Worm (Caenorhabditis elegans): Measurements from ENCODE around the gene sulp-8.

sulp-8 gene

DNA sequence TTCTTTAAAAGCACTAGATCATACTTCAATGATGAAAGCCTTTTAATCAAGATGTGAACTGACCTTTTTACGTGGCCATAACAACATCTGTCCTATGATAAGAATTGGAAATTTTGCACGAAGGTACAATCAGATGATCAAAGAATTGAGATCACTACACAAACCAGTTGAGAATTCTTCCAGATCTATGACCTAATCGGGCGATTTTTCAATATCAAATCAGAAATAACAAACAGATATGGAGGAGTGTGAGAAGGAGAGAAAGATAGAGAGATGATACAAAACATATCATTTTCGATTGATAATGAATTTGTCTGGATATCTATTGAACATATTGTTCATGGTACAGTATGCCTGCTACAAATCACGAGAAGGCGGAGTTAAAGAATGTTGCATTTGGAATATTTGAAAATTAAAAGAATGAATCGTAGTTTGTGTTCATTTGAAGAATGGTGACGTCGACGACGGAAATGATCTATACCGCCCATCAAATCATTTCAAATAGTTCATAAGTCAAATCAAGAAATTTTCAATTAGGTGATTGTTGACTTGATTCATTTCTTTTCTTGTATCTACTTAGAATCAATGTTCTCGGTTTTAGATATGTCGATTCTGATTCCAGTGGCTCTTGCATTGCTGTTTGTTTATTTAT lies 19.2 kb downstream of the sulp-8 start, which contains the start of gene cyp-29A4:
Gene cyp-29A4, plus strand, starts transcription at position 602 of the 652 bp plus-strand sequence.
- TF ChIP-seq ceh-18 (tag; optimal IDR thresholded peaks at IDR 0.05) (no peak), elt-4 (tag; optimal IDR thresholded peaks at IDR 0.05) (no peak)

DNA sequence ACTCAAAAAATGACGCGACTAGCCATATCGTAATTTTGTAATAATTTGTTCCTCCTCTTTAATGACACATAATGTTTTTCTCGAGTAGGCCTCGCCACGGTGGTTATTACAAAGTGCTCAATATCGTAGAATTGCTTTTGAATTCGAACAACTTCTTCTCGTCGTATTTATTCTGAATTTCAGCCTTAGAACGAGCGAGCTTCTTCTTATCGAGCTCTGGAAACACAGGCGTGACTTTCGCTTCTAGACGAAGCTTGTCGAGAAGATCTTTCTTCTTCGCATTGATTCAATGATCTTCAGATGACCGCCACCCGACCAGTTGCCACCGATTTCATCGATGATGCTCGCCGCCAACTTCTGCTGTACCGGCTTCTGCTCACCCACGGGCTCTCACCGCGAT lies 22.2 kb downstream of the sulp-8 start, which contains the start of gene T06E4.21:
Gene T06E4.21, plus strand, starts transcription at position 301 of the 400 bp plus-strand sequence.
- TF ChIP-seq rnt-1 (tag; optimal IDR thresholded peaks at IDR 0.05): no peak
- no peak for TF ChIP-seq ceh-19 (GFP tag; optimal IDR thresholded peaks at IDR 0.05)
- no peak for TF ChIP-seq ets-4 (tag; optimal IDR thresholded peaks at IDR 0.05)

- TF ChIP-seq lim-6 (tag; optimal IDR thresholded peaks at IDR 0.05) (no peak), ceh-14 (tag; optimal IDR thresholded peaks at IDR 0.05) (no peak), ceh-45 (GFP tag; IDR thresholded peaks at IDR 0.05) (no peak), lin-11 (tag; optimal IDR thresholded peaks at IDR 0.05) (no peak), nhr-11 (tag; optimal IDR thresholded peaks at IDR 0.05) (no peak), rnt-1 (tag; optimal IDR thresholded peaks at IDR 0.05) (no peak), ttx-3 (tag; optimal IDR thresholded peaks at IDR 0.05) (no peak), ets-4 (tag; optimal IDR thresholded peaks at IDR 0.05) (no peak), hlh-6 (tag; optimal IDR thresholded peaks at IDR 0.05) (no peak), fkh-6 (tag; optimal IDR thresholded peaks at IDR 0.05) (no peak), K02D7.2 (tag; optimal IDR thresholded peaks at IDR 0.05) (no peak), ceh-6 (GFP tag; optimal IDR thresholded peaks at IDR 0.05) (no peak), ceh-48 (tag; optimal IDR thresholded peaks at IDR 0.05) (no peak), mec-3 (tag; optimal IDR thresholded peaks at IDR 0.05; ENCODE audit: borderline replicate concordance) (no peak), ceh-2 (tag; optimal IDR thresholded peaks at IDR 0.05) (no peak), madf-2 (tag; optimal IDR thresholded peaks at IDR 0.05) (no peak), C38D4.7 (GFP tag; optimal IDR thresholded peaks at IDR 0.05) (no peak)
Measured at ce11 chrV:9645507-9645906, 28.0 kb downstream of the sulp-8 start, which contains the start of the genes atl-1 and hcp-2. Gene atl-1 (minus strand): TSS chrV:9645595. Gene hcp-2 (plus strand): TSS chrV:9645859.

- TF ChIP-seq ama-1 (optimal IDR thresholded peaks at IDR 0.05) (no peak), pha-2 (tag; optimal IDR thresholded peaks at IDR 0.05) (no peak), dve-1 (tag; optimal IDR thresholded peaks at IDR 0.05) (no peak), che-1 (tag; optimal IDR thresholded peaks at IDR 0.05) (no peak), ttx-3 (tag; optimal IDR thresholded peaks at IDR 0.05) (no peak), pax-1 (tag; optimal IDR thresholded peaks at IDR 0.05) (no peak)
Measured at ce11 chrV:9633313-9633712, 40.2 kb downstream of the sulp-8 start, which contains the start of gene col-147. Gene col-147 (minus strand): TSS chrV:9633338.

DNA sequence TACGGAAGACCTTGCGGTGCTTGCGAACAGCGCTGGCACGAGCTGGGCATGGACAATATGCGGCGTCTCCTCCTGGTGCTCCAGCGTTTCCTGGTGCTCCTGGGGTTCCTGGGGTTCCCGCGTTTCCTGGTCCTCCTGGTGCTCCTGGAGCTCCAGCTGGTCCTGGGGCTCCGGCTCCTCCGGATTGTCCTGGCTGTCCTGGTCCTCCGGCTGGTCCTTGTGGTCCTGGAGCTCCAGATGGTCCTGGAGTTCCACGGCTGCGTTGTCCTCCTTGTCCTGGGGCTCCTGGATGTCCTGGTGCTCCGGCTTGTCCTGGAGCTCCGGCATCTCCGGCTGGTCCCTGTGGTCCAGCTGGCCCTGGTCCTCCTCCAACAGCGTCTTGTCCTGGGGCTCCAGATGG lies 41.1 kb downstream of the sulp-8 start:
- no peak for TF ChIP-seq pat-9 (tag; optimal IDR thresholded peaks at IDR 0.05)
- no peak for TF ChIP-seq ceh-45 (GFP tag; IDR thresholded peaks at IDR 0.05)
- no peak for TF ChIP-seq sdc-2 (tag; optimal IDR thresholded peaks at IDR 0.05)
- no peak for TF ChIP-seq sox-4 (tag; optimal IDR thresholded peaks at IDR 0.05)
- TF ChIP-seq ahr-1 (tag; optimal IDR thresholded peaks at IDR 0.05): no peak
- no peak for TF ChIP-seq ceh-24 (tag; optimal IDR thresholded peaks at IDR 0.05)
- TF ChIP-seq ceh-34 (tag; optimal IDR thresholded peaks at IDR 0.05): no peak
- TF ChIP-seq ceh-30 (tag; optimal IDR thresholded peaks at IDR 0.05): no peak
- TF ChIP-seq nhr-232 (tag; optimal IDR thresholded peaks at IDR 0.05): no peak
- TF ChIP-seq nfya-1 (tag; optimal IDR thresholded peaks at IDR 0.05): no peak
- no peak for TF ChIP-seq lin-11 (tag; optimal IDR thresholded peaks at IDR 0.05)
- TF ChIP-seq sox-2 (GFP tag; IDR thresholded peaks at IDR 0.05): no peak
- TF ChIP-seq rnt-1 (tag; optimal IDR thresholded peaks at IDR 0.05): no peak
- no peak for TF ChIP-seq zip-5 (tag; optimal IDR thresholded peaks at IDR 0.05)
- no peak for TF ChIP-seq elt-2 (tag; optimal IDR thresholded peaks at IDR 0.05)
- TF ChIP-seq fkh-6 (tag; optimal IDR thresholded peaks at IDR 0.05): no peak
